Fruit fly (Drosophila melanogaster) whole organism, adult: ENCODE results near the gene CG11034.

Source experiments
- CG12768 ChIP-seq: fragments of 200-800 bp; sonication (Bioruptor generic); optimal IDR thresholded peaks from 2 replicates; lab custom pipeline; 2017; ENCODE audit warnings: missing biosample characterization, missing genetic modification characterization, mild to moderate bottlenecking, moderate library complexity, missing genetic modification reagents
- CG1620 ChIP-seq: fragments of 200-800 bp; sonication (Bioruptor generic); optimal IDR thresholded peaks from 2 replicates; lab custom pipeline; 2016; ENCODE audit warnings: missing biosample characterization, missing genetic modification characterization
- CG33017 ChIP-seq: fragments of 200-800 bp; sonication (Bioruptor generic); optimal IDR thresholded peaks from 2 replicates; lab custom pipeline; 2018; ENCODE audit warnings: missing biosample characterization, mild to moderate bottlenecking, missing genetic modification characterization, moderate library complexity
- CG7045 ChIP-seq: fragments of 200-800 bp; sonication (Bioruptor generic); optimal IDR thresholded peaks from 2 replicates; lab custom pipeline; 2017; ENCODE audit warnings: missing biosample characterization, mild to moderate bottlenecking, missing genetic modification characterization
- CG7101 ChIP-seq: fragments of 200-800 bp; sonication (Bioruptor generic); optimal IDR thresholded peaks from 2 replicates; lab custom pipeline; 2018; ENCODE audit warnings: missing biosample characterization, mild to moderate bottlenecking, missing genetic modification characterization, moderate library complexity
- Crg-1 ChIP-seq: fragments of 200-800 bp; sonication (Bioruptor generic); optimal IDR thresholded peaks from 2 replicates; lab custom pipeline; 2016; ENCODE audit warnings: missing biosample characterization, missing genetic modification characterization
- Mnt ChIP-seq: fragments of 200-800 bp; sonication (Bioruptor generic); optimal IDR thresholded peaks from 2 replicates; lab custom pipeline; 2016; ENCODE audit warnings: missing biosample characterization, mild to moderate bottlenecking, missing genetic modification characterization
- bab1 ChIP-seq: fragments of 200-800 bp; sonication (Bioruptor generic); optimal IDR thresholded peaks from 3 replicates; lab custom pipeline; 2019; ENCODE audit warnings: missing biosample characterization, mild to moderate bottlenecking, missing genetic modification characterization, moderate library complexity
- cnc ChIP-seq, 2 experiments: fragments of >200 bp; optimal IDR thresholded peaks; 2 replicates each; lab custom pipeline; 2017
- kay ChIP-seq: fragments of 200-800 bp; sonication (Bioruptor generic); peaks from one replicate; lab custom pipeline; 2016; ENCODE audit warnings: missing biosample characterization, missing genetic modification characterization, borderline replicate concordance
- ovo ChIP-seq: fragments of 200-800 bp; sonication (Bioruptor generic); optimal IDR thresholded peaks from 2 replicates; lab custom pipeline; 2016; ENCODE audit warnings: missing biosample characterization, missing genetic modification characterization
- pad ChIP-seq: fragments of 200-800 bp; sonication (Bioruptor generic); optimal IDR thresholded peaks from 3 replicates; lab custom pipeline; 2017; ENCODE audit warnings: missing biosample characterization, missing genetic modification characterization, mild to moderate bottlenecking, moderate library complexity, missing genetic modification reagents
- toe ChIP-seq: fragments of 200-800 bp; sonication (Bioruptor generic); optimal IDR thresholded peaks from 2 replicates; lab custom pipeline; 2016; ENCODE audit warnings: missing biosample characterization, missing genetic modification characterization

DNA sequence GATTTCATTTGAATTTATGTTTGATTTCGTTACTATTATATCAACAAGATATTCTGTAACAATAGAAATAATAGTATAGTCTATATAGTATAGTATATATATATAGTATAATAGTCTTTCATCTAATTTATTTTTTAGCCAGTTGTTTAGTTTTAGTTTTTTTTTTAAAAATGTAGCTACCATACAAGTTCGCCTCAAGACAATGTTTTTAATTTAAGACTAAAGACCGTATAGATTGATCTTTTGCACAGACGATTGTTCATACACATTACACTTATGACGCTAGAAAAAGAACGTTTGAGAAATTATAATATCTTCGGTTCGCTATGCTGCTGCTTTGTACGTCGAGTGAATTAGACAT lies 4.8 kb upstream of the CG11034 start:
- TF ChIP-seq CG33017 (tag; lab: Kevin White, UChicago) (no peak), bab1 (GFP tag; lab: Kevin White, UChicago) (no peak), CG12768 (no peak), Mnt (GFP tag; lab: Kevin White, UChicago) (no peak), CG7045 (no peak), toe (GFP tag; lab: Kevin White, UChicago) (no peak), CG7101 (tag; lab: Kevin White, UChicago) (no peak), pad (GFP tag; lab: Kevin White, UChicago) (no peak), CG1620 (GFP tag; lab: Kevin White, UChicago) (no peak), kay (GFP tag; lab: Kevin White, UChicago) (no peak), Crg-1 (no peak), ovo (GFP tag; lab: Kevin White, UChicago) (no peak), cnc (optimal IDR thresholded peaks at IDR 0.05; lab: Kevin White, UChicago) (no peak)
